Worm (Caenorhabditis elegans) whole organism, early embryonic: Measurements from ENCODE around the gene nnt-1.

ENCODE experiments used
- B0310.2 ChIP-seq: sonication (generic microtip); optimal IDR thresholded peaks from 2 replicates; lab custom pipeline; 2016; ENCODE audit warnings: mild to moderate bottlenecking, missing genetic modification characterization, missing compliant biosample characterization
- F13C5.2 ChIP-seq: sonication (generic microtip); optimal IDR thresholded peaks from 2 replicates; lab custom pipeline; 2017; ENCODE audit warnings: mild to moderate bottlenecking, missing genetic modification characterization, inconsistent platforms, missing compliant biosample characterization
- aly-1 ChIP-seq: sonication (generic microtip); optimal IDR thresholded peaks from 2 replicates; lab custom pipeline; 2016; ENCODE audit warnings: missing genetic modification characterization, missing compliant biosample characterization
- ama-1 ChIP-seq: fragments of 150-350 bp; optimal IDR thresholded peaks from 2 replicates; lab custom pipeline; 2014
- ceh-13 ChIP-seq: fragments of 200-800 bp; sonication (Bioruptor generic); optimal IDR thresholded peaks from 2 replicates; lab custom pipeline; 2018; ENCODE audit warnings: mild to moderate bottlenecking, missing genetic modification characterization, missing compliant biosample characterization
- ceh-36 ChIP-seq: sonication (generic microtip); optimal IDR thresholded peaks from 2 replicates; lab custom pipeline; 2016; ENCODE audit warnings: missing genetic modification characterization, inconsistent platforms, missing compliant biosample characterization
- ets-7 ChIP-seq: sonication (generic microtip); optimal IDR thresholded peaks from 2 replicates; lab custom pipeline; 2016; ENCODE audit warnings: missing genotype, missing genetic modification characterization, missing compliant biosample characterization
- flt-1 ChIP-seq: fragments of 200-800 bp; sonication (Bioruptor generic); IDR thresholded peaks from 2 replicates; pipeline ENCODE4 v1.3.6; 2022; ENCODE audit warnings: missing genetic modification characterization, missing compliant biosample characterization
- hmbx-1 ChIP-seq: sonication (generic microtip); optimal IDR thresholded peaks from 2 replicates; lab custom pipeline; 2016; ENCODE audit warnings: mild to moderate bottlenecking, missing genetic modification characterization, missing compliant biosample characterization
- hmg-4 ChIP-seq: fragments of 200-800 bp; sonication (Bioruptor generic); optimal IDR thresholded peaks from 2 replicates; lab custom pipeline; 2018; ENCODE audit warnings: mild to moderate bottlenecking, missing genetic modification characterization, missing compliant biosample characterization
- hnd-1 ChIP-seq: sonication (generic microtip); optimal IDR thresholded peaks from 2 replicates; lab custom pipeline; 2016; ENCODE audit warnings: missing genetic modification characterization, missing compliant biosample characterization
- pes-1 ChIP-seq: fragments of 200-800 bp; sonication (Bioruptor generic); IDR thresholded peaks from 2 replicates; pipeline ENCODE4 v1.3.6; 2022; ENCODE audit warnings: missing genetic modification reagents, missing genetic modification characterization, missing compliant biosample characterization
- scrt-1 ChIP-seq: fragments of 200-800 bp; sonication (Bioruptor generic); IDR thresholded peaks from 2 replicates; pipeline ENCODE4 v1.3.6; 2022; ENCODE audit warnings: missing genetic modification characterization, missing compliant biosample characterization
- sea-1 ChIP-seq: fragments of 200-800 bp; sonication (Bioruptor generic); conservative IDR thresholded peaks from 2 replicates; pipeline ENCODE4 v1.3.6; 2022; ENCODE audit warnings: missing genetic modification characterization, missing compliant biosample characterization
- tbx-11 ChIP-seq: fragments of 200-800 bp; sonication (Bioruptor generic); IDR thresholded peaks from 2 replicates; pipeline ENCODE4 v1.3.6; 2022; ENCODE audit warnings: missing genetic modification characterization, missing compliant biosample characterization
- tbx-37 ChIP-seq: fragments of 200-800 bp; sonication (Bioruptor generic); conservative IDR thresholded peaks from 2 replicates; pipeline ENCODE4 v1.3.6; 2022; ENCODE audit warnings: missing genetic modification reagents, missing genetic modification characterization, missing compliant biosample characterization
- tra-4 ChIP-seq: sonication (generic microtip); optimal IDR thresholded peaks from 2 replicates; lab custom pipeline; 2017; ENCODE audit warnings: missing genetic modification characterization, missing compliant biosample characterization

nnt-1 gene

DNA sequence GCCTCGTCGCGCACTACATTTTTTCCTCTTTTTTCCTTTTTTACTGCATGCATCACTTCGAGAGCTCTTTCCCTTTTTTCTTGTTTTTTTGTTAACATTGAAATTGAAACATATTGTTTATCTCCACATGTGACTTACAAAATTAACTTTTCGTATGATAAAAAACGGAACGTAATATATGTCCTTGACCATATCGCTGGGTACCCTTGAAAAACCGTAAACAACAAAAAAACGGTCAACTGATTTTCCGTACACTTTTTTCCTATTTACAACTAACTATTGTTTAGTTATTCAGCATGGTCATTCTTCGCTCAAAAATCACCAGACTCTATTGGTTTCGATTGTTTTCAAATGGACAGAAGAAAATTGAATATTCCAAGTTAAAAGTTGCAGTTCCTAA, at the start of gene nnt-1:
nnt-1 (plus strand) TSS at position 286 of the 400 bp plus-strand sequence.
- TF ChIP-seq hmbx-1 (tag; lab: Kevin White, UChicago) = no peak
- TF ChIP-seq pes-1 (GFP tag; lab: Robert Waterston, UW) = no peak
- TF ChIP-seq F13C5.2 (tag; lab: Kevin White, UChicago) = no peak
- TF ChIP-seq sea-1 (GFP tag; lab: Robert Waterston, UW) = no peak
- no peak for TF ChIP-seq B0310.2 (tag; lab: Kevin White, UChicago)
- TF ChIP-seq scrt-1 (GFP tag; lab: Robert Waterston, UW) = no peak
- no peak for TF ChIP-seq aly-1 (tag; lab: Kevin White, UChicago)
- TF ChIP-seq hmg-4 (GFP tag; lab: Kevin White, UChicago) = no peak
- no peak for TF ChIP-seq flt-1 (GFP tag; lab: Robert Waterston, UW)
- TF ChIP-seq ama-1 (lab: Kevin White, UChicago) = no peak
- TF ChIP-seq hnd-1 (tag; lab: Kevin White, UChicago) = no peak
- TF ChIP-seq tbx-37 (GFP tag; lab: Robert Waterston, UW) = no peak

DNA sequence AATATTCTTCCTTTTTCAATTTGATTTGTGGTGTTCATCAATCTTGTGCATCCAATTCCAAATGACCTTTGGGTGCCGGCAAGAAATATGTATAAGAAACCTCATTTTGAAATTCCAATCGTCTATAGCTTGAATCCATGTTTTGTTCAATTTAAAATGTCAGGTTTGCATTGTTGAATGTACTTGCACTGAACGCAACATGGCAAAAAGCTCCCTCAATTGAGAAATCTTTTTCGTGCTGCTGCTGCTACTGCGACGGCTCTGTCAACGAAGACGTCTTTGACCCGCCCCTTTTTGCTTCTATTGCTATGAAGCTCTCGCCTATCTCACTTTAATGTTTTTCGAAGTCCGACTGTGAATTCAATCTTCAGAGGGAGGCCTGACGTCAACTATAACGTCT, 46.9 kb upstream of the nnt-1 start, which contains the start of gene lgc-58:
lgc-58 (plus strand) TSS at position 301 of the 400 bp plus-strand sequence.
- no peak for TF ChIP-seq hmbx-1 (tag; lab: Kevin White, UChicago)
- TF ChIP-seq sea-1 (GFP tag; lab: Robert Waterston, UW) = no peak
- TF ChIP-seq aly-1 (tag; lab: Kevin White, UChicago) = no peak
- TF ChIP-seq tbx-11 = no peak
- TF ChIP-seq ets-7 (tag; lab: Kevin White, UChicago) = no peak

DNA sequence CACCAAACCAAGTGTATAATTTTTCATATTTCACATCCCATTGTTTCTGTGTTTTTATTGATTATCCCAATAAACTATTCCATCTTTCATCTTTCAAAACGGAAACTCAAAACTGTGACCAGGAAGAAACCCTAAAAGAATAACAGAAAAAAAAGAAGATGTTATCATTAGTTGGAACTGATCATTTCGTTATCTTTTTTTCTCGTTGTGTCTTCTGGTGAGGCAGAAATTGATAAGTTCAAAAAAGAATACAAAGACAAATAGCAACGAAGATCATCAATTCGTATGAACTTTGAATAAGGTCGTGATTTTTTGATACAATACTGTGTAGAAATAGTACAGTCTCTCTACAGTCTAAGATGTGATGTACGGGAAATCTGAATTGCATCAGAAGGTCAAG, 40.3 kb upstream of the nnt-1 start:
- TF ChIP-seq ama-1 (lab: Kevin White, UChicago) (no peak), sea-1 (GFP tag; lab: Robert Waterston, UW) (no peak), flt-1 (GFP tag; lab: Robert Waterston, UW) (no peak), ceh-36 (tag; lab: Kevin White, UChicago) (no peak), hmbx-1 (tag; lab: Kevin White, UChicago) (no peak), aly-1 (tag; lab: Kevin White, UChicago) (no peak), ceh-13 (no peak), scrt-1 (GFP tag; lab: Robert Waterston, UW) (no peak), hnd-1 (tag; lab: Kevin White, UChicago) (no peak), tbx-11 (no peak), tbx-37 (GFP tag; lab: Robert Waterston, UW) (no peak), hmg-4 (GFP tag; lab: Kevin White, UChicago) (no peak), tra-4 (tag; lab: Kevin White, UChicago) (no peak), pes-1 (GFP tag; lab: Robert Waterston, UW) (no peak), B0310.2 (tag; lab: Kevin White, UChicago) (no peak), ets-7 (tag; lab: Kevin White, UChicago) (no peak), F13C5.2 (tag; lab: Kevin White, UChicago) (no peak)

DNA sequence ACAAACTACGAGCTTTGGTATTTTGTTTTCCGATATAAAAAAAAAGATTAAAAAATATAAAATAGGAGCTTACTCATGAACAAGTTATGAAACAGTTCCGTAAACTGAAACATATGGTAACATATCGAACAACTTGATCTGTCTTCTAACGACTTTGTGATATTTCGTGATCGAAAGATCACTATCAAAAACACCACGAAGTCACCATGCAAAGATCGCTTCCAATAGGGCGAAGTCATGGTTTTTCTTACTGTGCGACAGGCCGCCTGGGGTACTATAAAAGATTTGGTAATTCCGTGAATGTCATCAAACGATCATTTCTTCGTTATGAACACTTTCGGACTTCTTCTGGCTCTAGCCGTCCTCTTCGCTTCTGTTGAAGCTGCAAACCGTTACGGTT, 39.5 kb upstream of the nnt-1 start, which contains the start of gene C45B2.3:
C45B2.3 (plus strand) TSS at position 301 of the 400 bp plus-strand sequence.
- TF ChIP-seq ceh-36 (tag; lab: Kevin White, UChicago) = no peak
- no peak for TF ChIP-seq hmg-4 (GFP tag; lab: Kevin White, UChicago)
- no peak for TF ChIP-seq F13C5.2 (tag; lab: Kevin White, UChicago)
- TF ChIP-seq scrt-1 (GFP tag; lab: Robert Waterston, UW) = no peak
- no peak for TF ChIP-seq tbx-37 (GFP tag; lab: Robert Waterston, UW)
- TF ChIP-seq tbx-11 = no peak
- no peak for TF ChIP-seq flt-1 (GFP tag; lab: Robert Waterston, UW)

DNA sequence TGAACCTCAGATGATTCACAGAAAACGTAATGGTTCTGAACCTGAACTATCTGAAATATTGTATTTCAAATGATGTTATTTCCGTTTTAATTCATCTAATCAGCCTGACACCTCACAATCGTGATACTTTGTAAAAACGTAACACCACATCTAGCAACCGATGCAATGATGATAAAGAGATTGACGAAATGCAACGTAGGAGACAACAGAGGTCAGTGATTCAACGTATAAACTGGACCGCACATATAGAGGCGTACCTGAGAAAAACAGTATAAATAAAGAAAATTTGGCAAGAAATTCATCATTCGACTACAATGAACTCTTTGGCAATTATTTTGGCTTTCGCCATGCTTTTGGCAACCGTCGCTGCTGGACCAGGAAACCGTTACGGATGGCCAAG, 37.7 kb upstream of the nnt-1 start, which contains the start of gene C45B2.2:
C45B2.2 (plus strand) TSS at position 301 of the 400 bp plus-strand sequence.
- no peak for TF ChIP-seq hnd-1 (tag; lab: Kevin White, UChicago)
- no peak for TF ChIP-seq tra-4 (tag; lab: Kevin White, UChicago)
- no peak for TF ChIP-seq B0310.2 (tag; lab: Kevin White, UChicago)
- TF ChIP-seq tbx-37 (GFP tag; lab: Robert Waterston, UW) = no peak
- TF ChIP-seq sea-1 (GFP tag; lab: Robert Waterston, UW) = no peak
- TF ChIP-seq ceh-13 = no peak
- TF ChIP-seq ets-7 (tag; lab: Kevin White, UChicago) = no peak
- no peak for TF ChIP-seq ceh-36 (tag; lab: Kevin White, UChicago)
- no peak for TF ChIP-seq F13C5.2 (tag; lab: Kevin White, UChicago)
- TF ChIP-seq pes-1 (GFP tag; lab: Robert Waterston, UW) = no peak
- TF ChIP-seq hmg-4 (GFP tag; lab: Kevin White, UChicago) = no peak
- no peak for TF ChIP-seq aly-1 (tag; lab: Kevin White, UChicago)
- TF ChIP-seq flt-1 (GFP tag; lab: Robert Waterston, UW) = no peak
- TF ChIP-seq ama-1 (lab: Kevin White, UChicago) = no peak
- no peak for TF ChIP-seq scrt-1 (GFP tag; lab: Robert Waterston, UW)

DNA sequence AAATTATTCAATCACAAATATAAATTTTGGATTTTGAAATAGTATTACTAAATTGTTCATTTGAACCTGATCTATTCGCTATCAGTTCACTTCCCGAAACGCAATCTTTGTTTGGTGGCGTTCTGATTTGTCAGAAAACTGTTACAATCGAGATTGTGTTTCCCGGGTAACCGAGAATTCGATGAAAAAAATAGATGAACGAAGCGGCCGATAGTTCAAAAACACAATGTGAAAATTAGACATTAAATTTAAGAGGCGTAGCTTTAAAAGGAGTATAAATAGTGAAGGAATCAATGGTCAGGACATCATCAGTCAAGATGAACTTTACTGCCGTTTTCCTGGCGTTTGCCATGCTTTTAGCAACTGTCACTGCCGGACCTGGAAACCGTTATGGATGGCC, 36.3 kb upstream of the nnt-1 start, which contains the start of gene C45B2.1:
C45B2.1 (plus strand) TSS at position 301 of the 400 bp plus-strand sequence.
- no peak for TF ChIP-seq ceh-13
- no peak for TF ChIP-seq tra-4 (tag; lab: Kevin White, UChicago)
- no peak for TF ChIP-seq ets-7 (tag; lab: Kevin White, UChicago)
- no peak for TF ChIP-seq hmg-4 (GFP tag; lab: Kevin White, UChicago)
- TF ChIP-seq hmbx-1 (tag; lab: Kevin White, UChicago) = no peak
- no peak for TF ChIP-seq tbx-37 (GFP tag; lab: Robert Waterston, UW)
- TF ChIP-seq flt-1 (GFP tag; lab: Robert Waterston, UW) = no peak
- no peak for TF ChIP-seq pes-1 (GFP tag; lab: Robert Waterston, UW)
- no peak for TF ChIP-seq F13C5.2 (tag; lab: Kevin White, UChicago)
- no peak for TF ChIP-seq aly-1 (tag; lab: Kevin White, UChicago)
- TF ChIP-seq hnd-1 (tag; lab: Kevin White, UChicago) = no peak
- TF ChIP-seq tbx-11 = no peak
- TF ChIP-seq ama-1 (lab: Kevin White, UChicago) = no peak
- TF ChIP-seq sea-1 (GFP tag; lab: Robert Waterston, UW) = no peak
- TF ChIP-seq ceh-36 (tag; lab: Kevin White, UChicago) = no peak
- no peak for TF ChIP-seq scrt-1 (GFP tag; lab: Robert Waterston, UW)
- TF ChIP-seq B0310.2 (tag; lab: Kevin White, UChicago) = no peak
